Fruit fly (Drosophila melanogaster) whole organism, larva: ENCODE results near the gene CG4229.

ENCODE experiments used
- noc ChIP-seq: fragments of 200-800 bp; sonication (Bioruptor generic); optimal IDR thresholded peaks from 3 replicates; lab custom pipeline; 2019; ENCODE audit warnings: missing biosample characterization, mild to moderate bottlenecking, missing genetic modification characterization, moderate library complexity

The CG4229 gene

DNA sequence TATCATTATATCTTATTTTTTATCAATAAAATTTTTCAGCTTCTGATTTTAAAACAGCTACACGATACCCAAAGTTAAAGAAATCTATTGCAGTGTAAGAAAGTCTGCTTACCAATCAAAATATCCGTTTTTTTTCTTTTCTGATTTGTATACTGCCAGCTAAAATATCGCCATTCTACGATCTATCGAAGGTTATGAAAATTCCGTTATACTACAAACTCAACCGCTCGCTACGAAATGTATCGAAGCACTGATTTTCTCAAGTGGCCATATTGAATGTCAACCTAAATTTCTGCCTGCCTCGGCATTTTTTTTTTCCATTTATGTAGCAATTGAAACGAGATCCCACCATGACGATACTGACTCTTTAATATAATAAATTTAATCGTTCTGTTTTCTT, 23.4 kb downstream of the CG4229 start, which contains the start of gene nxf2:
nxf2 (minus strand) TSS at position 258 of the 400 bp plus-strand sequence.
- no peak for TF ChIP-seq noc

dm6 chr3L:16581201-16581705, 24.6 kb downstream of the CG4229 start, which contains the start of gene Smn:
Gene Smn, minus strand, starts transcription at chr3L:16581547.
- TF ChIP-seq noc, result peak; percentile 64

dm6 chr3L:16582678-16583315, 26.2 kb downstream of the CG4229 start, which contains the start of gene Rpn12:
Gene Rpn12, plus strand, starts transcription at chr3L:16583028.
- peak; percentile 44 for TF ChIP-seq noc

dm6 chr3L:16584074-16584578, 27.5 kb downstream of the CG4229 start, which contains the start of gene UQCR-C2:
Gene UQCR-C2, plus strand, starts transcription at chr3L:16584124.
- peak; percentile 0 for TF ChIP-seq noc

- peak; percentile 22 for TF ChIP-seq noc
Measured at dm6 chr3L:16586989-16587388, 30.4 kb downstream of the CG4229 start, which contains the start of the genes Syx8 and CG32163. Gene Syx8, minus strand, starts transcription at chr3L:16587057. Gene CG32163, plus strand, starts transcription at chr3L:16587157.

DNA sequence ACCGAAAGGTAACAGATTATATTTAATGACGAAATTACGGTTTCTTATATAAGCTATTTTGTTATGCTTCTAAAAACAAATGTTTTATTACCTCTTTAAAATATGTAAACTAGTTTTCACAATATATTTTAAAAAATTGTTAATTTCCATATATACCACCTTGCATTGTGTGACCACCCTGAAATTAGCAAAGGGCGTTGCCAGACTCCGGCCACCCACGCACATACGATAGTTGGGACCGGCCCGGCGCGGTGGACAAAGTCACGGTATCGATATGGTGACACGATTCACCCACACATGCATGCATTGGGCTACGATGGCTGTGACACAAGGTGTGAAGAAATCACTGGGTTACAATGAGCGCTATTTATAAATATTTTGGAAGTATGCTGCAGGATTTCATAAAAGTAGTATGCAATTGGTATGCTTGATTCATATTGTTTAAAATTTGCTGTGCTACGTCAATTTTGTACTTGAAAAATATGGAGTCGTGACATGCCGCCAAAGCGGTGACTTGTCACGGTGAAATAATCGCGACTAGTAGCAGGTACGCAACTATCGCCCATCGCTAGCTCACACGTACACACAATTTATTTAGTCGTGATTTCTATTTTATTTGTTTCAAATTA, 31.5 kb downstream of the CG4229 start:
- peak; percentile 33 for TF ChIP-seq noc

DNA sequence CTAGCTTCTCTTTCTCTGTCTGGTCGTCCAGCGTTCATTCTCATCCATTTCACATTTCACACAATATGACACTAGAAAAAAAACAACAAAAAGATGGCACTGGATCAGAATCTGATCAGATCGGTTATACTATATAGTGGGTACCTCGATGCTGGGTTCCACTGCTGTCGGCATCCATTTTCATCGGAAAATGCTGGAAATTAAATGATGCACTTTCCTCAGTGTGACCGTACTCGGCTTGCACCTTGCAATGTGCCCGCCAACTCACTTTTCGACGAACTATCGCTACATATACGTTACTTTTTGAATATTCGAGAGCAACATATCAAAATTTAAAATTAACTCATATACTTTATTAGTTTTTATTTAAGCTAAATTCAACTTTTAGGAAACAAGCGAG, 34.2 kb downstream of the CG4229 start, which contains the start of gene tra:
tra (minus strand) TSS at position 191 of the 400 bp plus-strand sequence.
- TF ChIP-seq noc, result no peak

DNA sequence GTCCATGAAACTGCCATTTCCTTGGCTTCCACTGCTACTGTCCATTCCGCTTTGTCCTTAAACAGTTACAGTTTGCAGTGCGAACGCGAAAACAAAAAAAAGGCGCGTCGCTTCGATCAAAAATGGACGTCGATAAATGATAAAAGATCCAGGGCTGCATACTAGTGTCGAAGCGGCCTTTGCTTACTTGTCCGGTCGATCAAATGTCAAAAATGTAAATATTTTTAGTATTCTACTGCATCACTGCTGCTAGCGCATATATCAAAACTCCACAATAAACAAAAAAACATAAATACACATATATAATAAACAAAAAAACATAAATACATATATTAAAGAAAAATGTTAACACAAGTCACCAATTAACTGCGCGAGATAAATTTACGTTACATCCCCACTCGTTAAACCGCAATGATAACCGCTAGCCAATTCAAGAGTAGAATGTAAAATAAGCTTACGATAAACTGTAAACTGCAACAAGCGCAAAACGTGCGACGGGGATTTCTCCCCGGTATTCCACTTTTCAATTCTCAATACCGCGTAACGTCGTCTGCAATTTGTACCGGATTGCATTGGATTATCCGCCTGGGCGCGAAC, 38.4 kb downstream of the CG4229 start, which contains the start of the genes spd-2 and Apl:
spd-2 (minus strand) TSS at position 93 of the 597 bp plus-strand sequence.
Apl (plus strand) TSS at position 260 of the 597 bp plus-strand sequence.
- TF ChIP-seq noc, result no peak

dm6 chr3L:16602736-16603144, 46.1 kb downstream of the CG4229 start, which contains the start of gene Arts:
Gene Arts, plus strand, starts transcription at chr3L:16602851.
- TF ChIP-seq noc, result peak; percentile 21
